Worm (Caenorhabditis elegans): ENCODE results near the gene fahd-1.

DNA sequence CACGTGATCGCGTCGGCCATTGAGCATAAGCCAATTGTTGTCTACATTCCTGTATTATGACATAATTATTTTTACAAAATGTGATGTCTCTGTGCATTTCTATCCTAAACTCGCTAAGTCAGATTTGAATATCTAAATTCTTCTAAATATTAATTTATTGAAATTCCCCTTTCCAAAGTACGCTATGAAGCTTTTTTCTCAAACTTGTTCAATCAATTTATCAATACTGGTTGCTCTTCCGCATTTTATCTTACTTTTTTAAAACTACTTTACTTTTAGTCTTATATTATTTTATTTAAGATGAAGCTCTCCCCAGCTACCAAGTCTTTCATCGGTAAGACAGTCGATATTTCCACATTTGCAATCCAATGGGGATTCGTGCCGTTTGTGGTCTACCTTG lies 32.7 kb upstream of the fahd-1 start, which contains the start of gene tomm-7:
- TF ChIP-seq med-1 (GFP tag; optimal IDR thresholded peaks at IDR 0.05; ENCODE audit: insufficient read depth) (no peak), flt-1 (GFP tag; IDR thresholded peaks at IDR 0.05) (no peak), T22C8.4 (GFP tag; IDR thresholded peaks at IDR 0.05) (no peak), cog-1 (tag; optimal IDR thresholded peaks at IDR 0.05) (no peak), ref-1 (GFP tag; conservative IDR thresholded peaks at IDR 0.05) (no peak), klf-2 (GFP tag; conservative IDR thresholded peaks at IDR 0.05) (no peak)

All from whole organism, midembryonic.